Worm (Caenorhabditis elegans) whole organism, young adult: ENCODE results near the gene R09F10.5.

Source experiments
- dox-1 ChIP-seq: fragments of 200-800 bp; sonication (Bioruptor generic); IDR thresholded peaks from 2 replicates; pipeline ENCODE4 v1.3.6; 2022; ENCODE audit warnings: missing genetic modification reagents, missing genetic modification characterization, missing compliant biosample characterization
- lag-1 ChIP-seq: fragments of 200-800 bp; sonication (Bioruptor generic); IDR thresholded peaks from 2 replicates; pipeline ENCODE4 v1.3.6; 2022; ENCODE audit warnings: missing genetic modification reagents, missing genetic modification characterization, missing compliant biosample characterization
- unc-62 ChIP-seq: fragments of 150-350 bp; optimal IDR thresholded peaks from 2 replicates; lab custom pipeline; 2014; ENCODE audit warnings: missing biosample characterization, missing genetic modification reagents, missing genetic modification characterization

DNA sequence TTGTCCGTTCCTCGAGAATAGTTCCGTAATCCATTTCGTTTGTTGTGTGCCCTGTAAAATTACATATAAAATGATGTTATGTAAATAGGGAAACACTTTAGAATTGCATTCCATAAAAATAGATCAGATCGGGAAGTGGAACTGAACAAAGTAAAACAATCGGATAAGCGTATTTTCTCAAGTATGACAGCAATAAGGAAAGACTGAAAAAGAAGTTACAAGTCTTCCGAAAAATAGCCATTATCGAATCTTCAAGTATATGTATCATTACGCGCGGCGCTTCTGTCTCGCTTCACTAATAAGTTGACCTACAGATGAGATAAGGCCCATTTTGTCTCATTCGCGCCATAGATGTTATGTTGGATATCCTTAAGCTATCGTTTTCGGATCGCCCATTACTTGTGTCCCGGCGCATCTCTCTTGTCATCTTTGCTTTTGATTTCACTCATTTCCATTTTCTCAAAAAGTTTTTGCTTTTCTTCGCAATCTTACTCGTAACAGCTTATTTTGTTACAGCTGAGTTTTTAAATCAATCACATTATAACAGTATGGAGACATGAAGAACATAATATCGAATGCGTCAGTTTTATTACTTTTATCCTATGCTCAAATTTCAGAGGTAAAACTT is 22.2 kb downstream of the R09F10.5 start, which contains the start of the genes fis-2 and F13B9.2:
- TF ChIP-seq dox-1 (GFP tag; lab: Robert Waterston, UW) (no peak), unc-62 (GFP tag; lab: Kevin White, UChicago) (no peak), lag-1 (no peak)
